Fruit fly (Drosophila melanogaster) whole organism, embryonic: ENCODE results near the gene RpS9.
A peak's percentile ranks its signal among the peaks of the same experiment; 100 is the strongest.

Source experiments
- Abd-B ChIP-seq: fragments of 200-800 bp; sonication (Bioruptor generic); optimal IDR thresholded peaks from 2 replicates; lab custom pipeline; 2018; ENCODE audit warnings: missing biosample characterization, mild to moderate bottlenecking, missing genetic modification characterization, moderate library complexity
- Antp ChIP-seq: fragments of 200-800 bp; sonication (Bioruptor generic); optimal IDR thresholded peaks from 3 replicates; lab custom pipeline; 2016; ENCODE audit warnings: missing biosample characterization, missing genetic modification characterization
- Asciz ChIP-seq: fragments of 200-800 bp; sonication (Bioruptor generic); optimal IDR thresholded peaks from 2 replicates; lab custom pipeline; 2017; ENCODE audit warnings: missing biosample characterization, mild to moderate bottlenecking, missing genetic modification characterization, missing genetic modification reagents
- CG11695 ChIP-seq: fragments of 200-800 bp; sonication (Bioruptor generic); IDR thresholded peaks from 3 replicates; pipeline ENCODE4 v1.3.6; 2022; ENCODE audit warnings: missing biosample characterization, missing genetic modification characterization
- CG12659 ChIP-seq: fragments of 200-800 bp; sonication (Bioruptor generic); optimal IDR thresholded peaks from 3 replicates; lab custom pipeline; 2017; ENCODE audit warnings: mild to moderate bottlenecking, missing biosample characterization, missing genetic modification reagents, missing genetic modification characterization
- CG14667 ChIP-seq: fragments of 200-800 bp; sonication (Bioruptor generic); IDR thresholded peaks from 2 replicates; pipeline ENCODE4 v1.3.6; 2022; ENCODE audit warnings: missing biosample characterization, missing genetic modification characterization
- CG16779 ChIP-seq: fragments of 200-800 bp; sonication (Bioruptor generic); IDR thresholded peaks from 2 replicates; pipeline ENCODE4 v1.3.6; 2022; ENCODE audit warnings: missing biosample characterization, missing genetic modification characterization
- CG17829 ChIP-seq: fragments of 200-800 bp; optimal IDR thresholded peaks from 2 replicates; lab custom pipeline; 2019; ENCODE audit warnings: missing biosample characterization, mild to moderate bottlenecking, missing genetic modification characterization, moderate library complexity
- CG31224 ChIP-seq: fragments of 200-800 bp; sonication (Bioruptor generic); IDR thresholded peaks from 2 replicates; pipeline ENCODE4 v1.3.6; 2022; ENCODE audit warnings: missing biosample characterization, missing genetic modification characterization
- CG31441 ChIP-seq: fragments of 200-800 bp; sonication (Bioruptor generic); IDR thresholded peaks from 2 replicates; pipeline ENCODE4 v1.3.6; 2022; ENCODE audit warnings: missing biosample characterization, missing genetic modification characterization
- CG4282 ChIP-seq: fragments of 200-800 bp; sonication (Bioruptor generic); optimal IDR thresholded peaks from 2 replicates; lab custom pipeline; 2016; ENCODE audit warnings: missing biosample characterization, missing genetic modification characterization
- CG4424 ChIP-seq: fragments of 200-800 bp; sonication (Bioruptor generic); optimal IDR thresholded peaks from 3 replicates; lab custom pipeline; 2016; ENCODE audit warnings: missing biosample characterization, missing genetic modification characterization
- CG4617 ChIP-seq: fragments of 200-800 bp; sonication (Bioruptor generic); optimal IDR thresholded peaks from 3 replicates; lab custom pipeline; 2016; ENCODE audit warnings: missing biosample characterization, missing genetic modification characterization, borderline replicate concordance
- CG4707 ChIP-seq: fragments of 200-800 bp; sonication (Bioruptor generic); optimal IDR thresholded peaks from 2 replicates; lab custom pipeline; 2018; ENCODE audit warnings: missing biosample characterization, mild to moderate bottlenecking, missing genetic modification characterization, moderate library complexity
- CG6654 ChIP-seq: fragments of 200-800 bp; sonication (Bioruptor generic); optimal IDR thresholded peaks from 2 replicates; lab custom pipeline; 2017; ENCODE audit warnings: missing biosample characterization, mild to moderate bottlenecking, missing genetic modification characterization
- CG7372 ChIP-seq: fragments of 200-800 bp; sonication (Bioruptor generic); IDR thresholded peaks from 2 replicates; pipeline ENCODE4 v1.3.6; 2022; ENCODE audit warnings: missing biosample characterization, missing genetic modification characterization
- CG8388 ChIP-seq: fragments of 200-800 bp; sonication (Bioruptor generic); optimal IDR thresholded peaks from 2 replicates; lab custom pipeline; 2019; ENCODE audit warnings: missing biosample characterization, mild to moderate bottlenecking, missing genetic modification characterization, moderate library complexity
- CG8765 ChIP-seq: fragments of 200-800 bp; sonication (Bioruptor generic); IDR thresholded peaks from 2 replicates; pipeline ENCODE4 v1.3.6; 2022; ENCODE audit warnings: missing biosample characterization, missing genetic modification characterization
- CTCF ChIP-seq: fragments of 200-800 bp; sonication (Bioruptor generic); optimal IDR thresholded peaks from 2 replicates; lab custom pipeline; 2017; ENCODE audit warnings: missing biosample characterization, mild to moderate bottlenecking, missing genetic modification characterization, moderate library complexity
- CkIIα-i1 ChIP-seq: fragments of 200-800 bp; sonication (Bioruptor generic); IDR thresholded peaks from 2 replicates; pipeline ENCODE4 v1.3.6; 2022; ENCODE audit warnings: missing biosample characterization, missing genetic modification characterization
- Dad ChIP-seq: fragments of 200-800 bp; sonication (Bioruptor generic); optimal IDR thresholded peaks from 3 replicates; lab custom pipeline; 2016; ENCODE audit warnings: missing biosample characterization, missing genetic modification characterization
- Doc3 ChIP-seq: fragments of 200-800 bp; sonication (Bioruptor generic); IDR thresholded peaks from 3 replicates; pipeline ENCODE4 v1.3.6; 2022; ENCODE audit warnings: missing biosample characterization, missing genetic modification characterization; ENCODE audit not compliant: partially characterized antibody
- E2f1 ChIP-seq: fragments of 200-800 bp; sonication (Bioruptor generic); IDR thresholded peaks from 2 replicates; pipeline ENCODE4 v1.3.6; 2022; ENCODE audit warnings: missing biosample characterization, missing genetic modification characterization
- Elba2 ChIP-seq: fragments of 200-800 bp; sonication (Bioruptor generic); optimal IDR thresholded peaks from 3 replicates; lab custom pipeline; 2016; ENCODE audit warnings: missing biosample characterization, missing genetic modification characterization
- H2.0 ChIP-seq: fragments of 200-800 bp; sonication (Bioruptor generic); IDR thresholded peaks from 2 replicates; pipeline ENCODE4 v1.3.6; 2022; ENCODE audit warnings: missing biosample characterization, missing genetic modification characterization
- HLH4C ChIP-seq: fragments of 200-800 bp; sonication (Bioruptor generic); IDR thresholded peaks from 3 replicates; pipeline ENCODE4 v1.3.6; 2022; ENCODE audit warnings: missing biosample characterization, missing genetic modification characterization; ENCODE audit not compliant: partially characterized antibody
- Hand ChIP-seq: fragments of 200-800 bp; sonication (Bioruptor generic); optimal IDR thresholded peaks from 2 replicates; lab custom pipeline; 2017; ENCODE audit warnings: mild to moderate bottlenecking, missing biosample characterization, missing genetic modification reagents, missing genetic modification characterization
- Neu2 ChIP-seq: fragments of 200-800 bp; sonication (Bioruptor generic); optimal IDR thresholded peaks from 3 replicates; lab custom pipeline; 2016; ENCODE audit warnings: missing biosample characterization, missing genetic modification characterization, borderline replicate concordance
- Sox102F ChIP-seq: fragments of 200-800 bp; sonication (Bioruptor generic); optimal IDR thresholded peaks from 2 replicates; lab custom pipeline; 2018; ENCODE audit warnings: missing biosample characterization, mild to moderate bottlenecking, missing genetic modification characterization, moderate library complexity
- Spps ChIP-seq: fragments of 200-800 bp; sonication (Bioruptor generic); optimal IDR thresholded peaks from 2 replicates; lab custom pipeline; 2018; ENCODE audit warnings: missing biosample characterization, mild to moderate bottlenecking, missing genetic modification characterization
- Tbp ChIP-seq: fragments of >200 bp; optimal IDR thresholded peaks from 2 replicates; lab custom pipeline; 2018; ENCODE audit warnings: missing biosample characterization, missing genetic modification characterization
- Usf ChIP-seq: fragments of 200-800 bp; sonication (Bioruptor generic); optimal IDR thresholded peaks from 2 replicates; lab custom pipeline; 2017; ENCODE audit warnings: missing genotype, missing biosample characterization, missing genetic modification characterization
- Xrp1 ChIP-seq: fragments of 200-800 bp; sonication (Bioruptor generic); IDR thresholded peaks from 2 replicates; pipeline ENCODE4 v1.3.6; 2022; ENCODE audit warnings: missing biosample characterization, missing genetic modification characterization
- bigmax ChIP-seq: fragments of 200-800 bp; sonication (Bioruptor generic); optimal IDR thresholded peaks from 2 replicates; lab custom pipeline; 2018; ENCODE audit warnings: missing biosample characterization, mild to moderate bottlenecking, missing genetic modification characterization
- hb ChIP-seq: fragments of 200-800 bp; sonication (Bioruptor generic); IDR thresholded peaks from 3 replicates; pipeline ENCODE4 v1.3.6; 2022; ENCODE audit warnings: missing biosample characterization, missing genetic modification characterization; ENCODE audit not compliant: partially characterized antibody
- lmd ChIP-seq: fragments of 200-800 bp; sonication (Bioruptor generic); IDR thresholded peaks from 2 replicates; pipeline ENCODE4 v1.3.6; 2022; ENCODE audit warnings: missing biosample characterization, missing genetic modification characterization
- mirr ChIP-seq: fragments of 200-800 bp; sonication (Bioruptor generic); optimal IDR thresholded peaks from 3 replicates; lab custom pipeline; 2018; ENCODE audit warnings: missing biosample characterization, mild to moderate bottlenecking, missing genetic modification characterization
- pan ChIP-seq, 4 experiments: fragments of >200 bp in 3 of 4; fragments of 200-800 bp in 1 of 4; sonication (Bioruptor generic) in 1 of 4; optimal IDR thresholded peaks in 3 of 4; IDR thresholded peaks in 1 of 4; 2 replicates each; pipeline versions ENCODE4 v1.3.6 to Lab custom; 2017 to 2022; ENCODE audit warnings: missing biosample characterization in 2 of 4, missing genetic modification characterization in 2 of 4, mixed read lengths in 1 of 4
- ro ChIP-seq: fragments of 200-800 bp; sonication (Bioruptor generic); IDR thresholded peaks from 2 replicates; pipeline ENCODE4 v1.3.6; 2022; ENCODE audit warnings: missing biosample characterization, missing genetic modification characterization
- row ChIP-seq: fragments of 200-800 bp; sonication (Bioruptor generic); IDR thresholded peaks from 3 replicates; pipeline ENCODE4 v1.3.6; 2022; ENCODE audit warnings: missing biosample characterization, missing genetic modification characterization
- scrt ChIP-seq: fragments of 200-800 bp; sonication (Bioruptor generic); optimal IDR thresholded peaks from 2 replicates; lab custom pipeline; 2018; ENCODE audit warnings: missing biosample characterization, mild to moderate bottlenecking, missing genetic modification characterization, moderate library complexity
- seq ChIP-seq: fragments of 200-800 bp; sonication (Bioruptor generic); IDR thresholded peaks from 2 replicates; pipeline ENCODE4 v1.3.6; 2022; ENCODE audit warnings: missing biosample characterization, missing genetic modification characterization
- slou ChIP-seq: fragments of 200-800 bp; sonication (Bioruptor generic); optimal IDR thresholded peaks from 3 replicates; lab custom pipeline; 2016; ENCODE audit warnings: missing biosample characterization, missing genetic modification characterization
- stc ChIP-seq: fragments of 200-800 bp; sonication (Bioruptor generic); IDR thresholded peaks from 2 replicates; pipeline ENCODE4 v1.3.6; 2022; ENCODE audit warnings: missing biosample characterization, missing genetic modification characterization
- tap ChIP-seq: fragments of 200-800 bp; optimal IDR thresholded peaks from 3 replicates; lab custom pipeline; 2019; ENCODE audit warnings: missing biosample characterization, mild to moderate bottlenecking, missing genetic modification characterization, moderate library complexity
- unpg ChIP-seq: fragments of 200-800 bp; sonication (Bioruptor generic); optimal IDR thresholded peaks from 3 replicates; lab custom pipeline; 2018; ENCODE audit warnings: missing biosample characterization, mild to moderate bottlenecking, missing genetic modification characterization, moderate library complexity
- zen ChIP-seq: fragments of 200-800 bp; sonication (Bioruptor generic); optimal IDR thresholded peaks from 3 replicates; lab custom pipeline; 2018; ENCODE audit warnings: missing biosample characterization, mild to moderate bottlenecking, missing genetic modification characterization, moderate library complexity
- zen2 ChIP-seq: fragments of 200-800 bp; sonication (Bioruptor generic); IDR thresholded peaks from 3 replicates; pipeline ENCODE4 v1.3.6; 2022; ENCODE audit warnings: missing biosample characterization, missing genetic modification characterization; ENCODE audit not compliant: partially characterized antibody

Gene RpS9

dm6 chr3L:9462247-9462769 lies 49.0 kb downstream of the RpS9 start (continued):
- TF ChIP-seq slou (no peak), Usf (GFP tag; lab: Kevin White, UChicago) (peak; percentile 47), CG4424 (peak; percentile 84), mirr (GFP tag; lab: Kevin White, UChicago) (peak; percentile 45), unpg (GFP tag; lab: Kevin White, UChicago) (peak; percentile 95), Sox102F (peak; percentile 88)

- TF ChIP-seq zen2 (GFP tag; lab: Robert Waterston, UW), result no peak
- TF ChIP-seq Doc3, result no peak
- peak; percentile 33 for TF ChIP-seq Antp (GFP tag; lab: Kevin White, UChicago)
- no peak; the same call in 2 of the 3 replicates for TF ChIP-seq row (GFP tag; lab: Robert Waterston, UW)
- no peak for TF ChIP-seq CG7372 (GFP tag; lab: Robert Waterston, UW)
- TF ChIP-seq CG4617, result no peak
- TF ChIP-seq Asciz (GFP tag; lab: Kevin White, UChicago), result no peak
- TF ChIP-seq H2.0, result peak; percentile 51
- no peak for TF ChIP-seq CG16779 (GFP tag; lab: Robert Waterston, UW)
- TF ChIP-seq CG31224 (GFP tag; lab: Robert Waterston, UW), result no peak
- no peak for TF ChIP-seq hb (GFP tag; lab: Robert Waterston, UW)
- no peak for TF ChIP-seq CG12659
- no peak for TF ChIP-seq CG8388
- TF ChIP-seq CG31441, result no peak
- no peak for TF ChIP-seq Dad (GFP tag; lab: Kevin White, UChicago)
- TF ChIP-seq Neu2 (GFP tag; lab: Kevin White, UChicago), result peak; percentile 44
- peak; percentile 89 for TF ChIP-seq zen (tag; lab: Kevin White, UChicago)
- no peak for TF ChIP-seq pan (optimal IDR thresholded peaks at IDR 0.05; lab: Kevin White, UChicago)
- TF ChIP-seq pan (GFP tag; optimal IDR thresholded peaks at IDR 0.05 in 1 of 2, IDR thresholded peaks at IDR 0.05 in 1 of 2), result peak in 1 of 2 experiments; percentile 41
- no peak for TF ChIP-seq bigmax (GFP tag; lab: Kevin White, UChicago)
- peak; percentile 61 for TF ChIP-seq lmd (GFP tag; lab: Robert Waterston, UW)
- peak; percentile 19; the same call in 1 of the 2 replicates for TF ChIP-seq E2f1 (GFP tag; lab: Robert Waterston, UW)
- TF ChIP-seq CkIIα-i1 (GFP tag; lab: Robert Waterston, UW), result no peak
- no peak for TF ChIP-seq scrt (GFP tag; lab: Kevin White, UChicago)
- 0 out of 2 replicates have a peak, but pooled peaks have one; percentile 21 for TF ChIP-seq CG8765
- peak; percentile 57; the same call in 1 of the 2 replicates for TF ChIP-seq Xrp1 (GFP tag; lab: Robert Waterston, UW)
- TF ChIP-seq stc (GFP tag; lab: Robert Waterston, UW), result 0 out of 2 replicates have a peak, but pooled peaks have one; percentile 27
- peak; percentile 12 for TF ChIP-seq Spps (tag; lab: Kevin White, UChicago)
- TF ChIP-seq Elba2 (GFP tag; lab: Kevin White, UChicago), result no peak
- TF ChIP-seq HLH4C (GFP tag; lab: Robert Waterston, UW), result 0 out of 3 replicates have a peak, but pooled peaks have one; percentile 18
- no peak for TF ChIP-seq CTCF (GFP tag; lab: Kevin White, UChicago)
- TF ChIP-seq tap (tag; lab: Kevin White, UChicago), result no peak
- TF ChIP-seq Abd-B (GFP tag; lab: Kevin White, UChicago), result peak; percentile 63
- no peak for TF ChIP-seq Tbp (GFP tag; lab: Kevin White, UChicago)
- TF ChIP-seq CG14667 (GFP tag; lab: Robert Waterston, UW), result no peak
- TF ChIP-seq CG17829 (tag; lab: Kevin White, UChicago), result no peak
- peak; percentile 27 for TF ChIP-seq CG6654
- no peak for TF ChIP-seq CG4707 (GFP tag; lab: Kevin White, UChicago)
- no peak for TF ChIP-seq CG4282
- TF ChIP-seq Hand, result no peak
- 0 out of 2 replicates have a peak, but pooled peaks have one; percentile 9 for TF ChIP-seq seq (GFP tag; lab: Robert Waterston, UW)
- TF ChIP-seq CG11695 (GFP tag; lab: Robert Waterston, UW), result peak; percentile 47; the same call in 2 of the 3 replicates
- TF ChIP-seq ro, result no peak
- no peak for TF ChIP-seq CG4424
These were observed 49.6 kb downstream of the RpS9 start for dm6 chr3L:9461670-9462246.
